Fruit fly (Drosophila melanogaster) whole organism: Measurements from ENCODE around the gene CG42717.

Experiments used
- EcR ChIP-seq, 2 experiments: fragments of >200 bp; optimal IDR thresholded peaks; 2 replicates each; lab custom pipeline; 2017; ENCODE audit warnings: missing biosample characterization in 2 of 2, missing genetic modification characterization in 2 of 2, missing genetic modification reagents in 2 of 2
- pan ChIP-seq: fragments of >200 bp; optimal IDR thresholded peaks from 2 replicates; lab custom pipeline; 2017

dm6 chr3L:16013198-16013982 lies 19.6 kb downstream of the CG42717 start:
- no peak for TF ChIP-seq EcR (GFP tag; optimal IDR thresholded peaks at IDR 0.05; lab: Kevin White, UChicago)
- no peak for TF ChIP-seq pan (lab: Kevin White, UChicago)
